Worm (Caenorhabditis elegans): ENCODE data around the gene nucb-1.

Gene nucb-1

ce11 chrX:10216344-10216743, 18.8 kb downstream of the nucb-1 start (continued):
- no peak for TF ChIP-seq ceh-88 (GFP tag; IDR thresholded peaks at IDR 0.05)

ce11 chrX:10216857-10217256, 19.4 kb downstream of the nucb-1 start:
- peak; percentile 12 for TF ChIP-seq ama-1 (optimal IDR thresholded peaks at IDR 0.05)
- TF ChIP-seq ceh-63 (GFP tag; optimal IDR thresholded peaks at IDR 0.05) = no peak
- no peak for TF ChIP-seq xbp-1 (tag; optimal IDR thresholded peaks at IDR 0.05)
- TF ChIP-seq dsc-1 (tag; optimal IDR thresholded peaks at IDR 0.05) = peak; percentile 21
- TF ChIP-seq ztf-4 (tag; optimal IDR thresholded peaks at IDR 0.05) = peak; percentile 52
- peak; percentile 15 for TF ChIP-seq elt-2 (tag; optimal IDR thresholded peaks at IDR 0.05)

- no peak for TF ChIP-seq rnt-1 (tag; optimal IDR thresholded peaks at IDR 0.05)
- no peak for TF ChIP-seq alr-1 (tag; optimal IDR thresholded peaks at IDR 0.05; ENCODE audit: borderline replicate concordance)
- no peak for TF ChIP-seq efl-1 (optimal IDR thresholded peaks at IDR 0.05)
- peak in 1 of 2 experiments; percentile 82 for TF ChIP-seq efl-1 (GFP tag; optimal IDR thresholded peaks at IDR 0.05 in 1 of 2)
- peak; percentile 64 for TF ChIP-seq ztf-4 (tag; optimal IDR thresholded peaks at IDR 0.05)
- no peak for TF ChIP-seq sox-4 (tag; optimal IDR thresholded peaks at IDR 0.05)
- TF ChIP-seq pag-3 (tag; optimal IDR thresholded peaks at IDR 0.05; ENCODE audit: borderline replicate concordance, insufficient read depth) = no peak
- TF ChIP-seq nhr-47 (tag; optimal IDR thresholded peaks at IDR 0.05) = peak; percentile 23
- TF ChIP-seq mef-2 (tag; optimal IDR thresholded peaks at IDR 0.05) = no peak
- peak; percentile 79 for TF ChIP-seq nhr-71 (tag; optimal IDR thresholded peaks at IDR 0.05)
- no peak for TF ChIP-seq hlh-4 (tag; optimal IDR thresholded peaks at IDR 0.05)
- TF ChIP-seq nhr-84 (tag; optimal IDR thresholded peaks at IDR 0.05) = no peak
- TF ChIP-seq tbx-2 (tag; optimal IDR thresholded peaks at IDR 0.05) = peak; percentile 24
- TF ChIP-seq grh-1 (GFP tag; IDR thresholded peaks at IDR 0.05) = peak; percentile 75
- peak; percentile 60 for TF ChIP-seq snu-23 (GFP tag; optimal IDR thresholded peaks at IDR 0.05)
- no peak for TF ChIP-seq hlh-17 (GFP tag; optimal IDR thresholded peaks at IDR 0.05; ENCODE audit: borderline replicate concordance)
- TF ChIP-seq sptf-1 (tag; optimal IDR thresholded peaks at IDR 0.05) = no peak
- no peak for TF ChIP-seq dpl-1 (GFP tag; optimal IDR thresholded peaks at IDR 0.05)
- peak; percentile 91 for TF ChIP-seq nhr-85 (tag)
- no peak for TF ChIP-seq lir-3 (tag; optimal IDR thresholded peaks at IDR 0.05; ENCODE audit: poor library complexity)
- no peak for TF ChIP-seq skn-1 (tag; optimal IDR thresholded peaks at IDR 0.05)
- TF ChIP-seq nhr-90 (tag; optimal IDR thresholded peaks at IDR 0.05; ENCODE audit: poor library complexity) = peak; percentile 71
- no peak for TF ChIP-seq F16B12.6 (tag; optimal IDR thresholded peaks at IDR 0.05)
- TF ChIP-seq mab-9 (GFP tag; IDR thresholded peaks at IDR 0.05) = no peak
- TF ChIP-seq nhr-237 (tag; optimal IDR thresholded peaks at IDR 0.05) = no peak
- TF ChIP-seq lin-35 (GFP tag; optimal IDR thresholded peaks at IDR 0.05) = peak in 1 of 2 experiments; percentile 34
- peak; percentile 63 for TF ChIP-seq lin-14 (GFP tag; optimal IDR thresholded peaks at IDR 0.05)
- peak; percentile 79 for TF ChIP-seq elt-2 (tag; optimal IDR thresholded peaks at IDR 0.05)
- TF ChIP-seq elt-3 (tag; optimal IDR thresholded peaks at IDR 0.05) = peak in 2 of 6 experiments; percentile 50 to 62
- no peak for TF ChIP-seq snpc-4 (tag; optimal IDR thresholded peaks at IDR 0.05)
- TF ChIP-seq mep-1 (tag; optimal IDR thresholded peaks at IDR 0.05) = peak; percentile 18
- no peak for TF ChIP-seq egl-27 (tag; optimal IDR thresholded peaks at IDR 0.05)
- peak; percentile 38; the same call in 1 of the 2 replicates for TF ChIP-seq nhr-19 (GFP tag; conservative IDR thresholded peaks at IDR 0.05)
- peak in 1 of 2 experiments; percentile 17 for TF ChIP-seq lsy-2 (tag; optimal IDR thresholded peaks at IDR 0.05)
- TF ChIP-seq C04F5.9 (tag; optimal IDR thresholded peaks at IDR 0.05) = no peak
- no peak for TF ChIP-seq ces-1 (GFP tag; optimal IDR thresholded peaks at IDR 0.05)
- peak; percentile 81 for TF ChIP-seq nhr-20 (tag; optimal IDR thresholded peaks at IDR 0.05)
- no peak for TF ChIP-seq unc-98 (GFP tag; IDR thresholded peaks at IDR 0.05)
- TF ChIP-seq blmp-1 (tag; optimal IDR thresholded peaks at IDR 0.05) = peak; percentile 40
- TF ChIP-seq zip-4 (GFP tag; optimal IDR thresholded peaks at IDR 0.05) = no peak
- TF ChIP-seq unc-130 (tag; optimal IDR thresholded peaks at IDR 0.05) = peak; percentile 27
- no peak for TF ChIP-seq egl-13 (tag; optimal IDR thresholded peaks at IDR 0.05)
Observed at ce11 chrX:10218779-10219178, 21.3 kb downstream of the nucb-1 start, which contains the start of gene F44A6.5. Gene F44A6.5, minus strand, starts transcription at chrX:10218929.
